Worm (Caenorhabditis elegans) whole organism, mixed stage, embryonic: ENCODE results near the gene lin-22.

ENCODE experiments used
- blmp-1 ChIP-seq: fragments of 150-350 bp; optimal IDR thresholded peaks from 2 replicates; lab custom pipeline; 2014; ENCODE audit warnings: missing biosample characterization, missing genetic modification characterization
- ceh-39 ChIP-seq: fragments of 150-350 bp; optimal IDR thresholded peaks from 2 replicates; lab custom pipeline; 2014; ENCODE audit warnings: missing biosample characterization, missing genetic modification characterization
- ceh-83 ChIP-seq: fragments of 200-800 bp; sonication (Bioruptor generic); optimal IDR thresholded peaks from 2 replicates; lab custom pipeline; 2018; ENCODE audit warnings: mild to moderate bottlenecking, missing genetic modification characterization, missing compliant biosample characterization
- ces-1 ChIP-seq: fragments of 150-350 bp; optimal IDR thresholded peaks from 2 replicates; lab custom pipeline; 2014; ENCODE audit warnings: missing biosample characterization, missing genetic modification reagents, missing genetic modification characterization
- elt-3 ChIP-seq: fragments of 150-350 bp; optimal IDR thresholded peaks from 2 replicates; lab custom pipeline; 2014; ENCODE audit warnings: missing biosample characterization, missing genetic modification characterization
- lin-13 ChIP-seq: fragments of 150-350 bp; optimal IDR thresholded peaks from 2 replicates; lab custom pipeline; 2014; ENCODE audit warnings: missing biosample characterization, missing genetic modification characterization
- nhr-12 ChIP-seq: fragments of 150-350 bp; optimal IDR thresholded peaks from 2 replicates; lab custom pipeline; 2014; ENCODE audit warnings: missing biosample characterization, missing genetic modification characterization
- nhr-237 ChIP-seq: fragments of 150-350 bp; optimal IDR thresholded peaks from 2 replicates; lab custom pipeline; 2014; ENCODE audit warnings: missing biosample characterization, missing genetic modification characterization
- pha-4 ChIP-seq: fragments of 150-350 bp; optimal IDR thresholded peaks from 2 replicates; lab custom pipeline; 2018; ENCODE audit warnings: missing biosample characterization, missing genetic modification reagents, missing genetic modification characterization
- snpc-4 ChIP-seq: fragments of 150-350 bp; optimal IDR thresholded peaks from 2 replicates; lab custom pipeline; 2014; ENCODE audit warnings: missing biosample characterization, missing genetic modification characterization
- sptf-1 ChIP-seq: sonication (generic microtip); optimal IDR thresholded peaks from 2 replicates; lab custom pipeline; 2017; ENCODE audit warnings: mild to moderate bottlenecking, missing genetic modification characterization, moderate library complexity, missing compliant biosample characterization
- tbx-8 ChIP-seq: fragments of 200-800 bp; sonication (Bioruptor generic); optimal IDR thresholded peaks from 2 replicates; lab custom pipeline; 2018; ENCODE audit warnings: mild to moderate bottlenecking, missing genetic modification characterization, moderate library complexity, missing compliant biosample characterization
- unc-62 ChIP-seq: fragments of 150-350 bp; optimal IDR thresholded peaks from 2 replicates; lab custom pipeline; 2014; ENCODE audit warnings: missing biosample characterization, missing genetic modification reagents, missing genetic modification characterization
- ztf-11 ChIP-seq: fragments of 150-350 bp; optimal IDR thresholded peaks from 2 replicates; lab custom pipeline; 2014; ENCODE audit warnings: missing biosample characterization, missing genetic modification characterization

DNA sequence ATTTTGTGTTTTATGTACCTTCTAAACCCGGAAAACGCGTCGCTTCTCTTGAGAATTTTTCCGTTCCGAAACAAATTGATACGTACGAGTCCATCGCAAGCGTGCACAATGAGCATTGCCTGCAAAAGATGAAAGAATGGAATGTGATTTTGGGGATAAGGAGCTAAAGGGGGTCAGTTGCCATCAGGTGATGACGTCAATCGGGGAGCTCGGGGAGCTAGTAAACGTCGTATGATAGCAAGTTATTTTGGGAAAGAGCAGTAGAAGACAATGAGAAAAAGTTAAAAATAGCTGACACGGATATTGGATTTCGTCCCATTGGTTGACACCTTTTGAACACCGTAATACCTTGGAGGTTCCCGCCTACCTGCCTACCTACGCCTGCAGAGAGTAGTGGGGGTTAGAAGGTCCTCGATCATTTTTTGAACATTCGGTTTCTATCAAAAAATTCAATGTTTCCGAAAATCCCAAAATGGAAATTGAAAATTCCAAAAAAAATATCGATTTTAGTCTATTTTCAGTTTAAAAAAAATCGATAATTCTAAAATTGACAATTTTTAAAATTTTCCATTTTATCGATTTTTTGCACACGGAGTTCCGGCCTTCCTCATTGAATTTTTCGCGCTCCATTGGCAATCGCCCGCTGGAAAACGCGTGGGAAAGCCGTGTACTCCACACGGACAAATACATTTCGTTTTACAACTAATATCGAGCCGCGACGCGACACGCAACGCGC, 6.5 kb downstream of the lin-22 start:
- TF ChIP-seq nhr-237 (no peak), ztf-11 (tag; lab: Kevin White, UChicago) (no peak), ces-1 (no peak), sptf-1 (no peak), snpc-4 (no peak), tbx-8 (GFP tag; lab: Kevin White, UChicago) (no peak), unc-62 (GFP tag; lab: Kevin White, UChicago) (no peak), nhr-12 (tag; lab: Kevin White, UChicago) (no peak), ceh-39 (no peak), blmp-1 (no peak), lin-13 (tag; lab: Kevin White, UChicago) (no peak), ceh-83 (GFP tag; lab: Kevin White, UChicago) (no peak), pha-4 (tag; lab: Kevin White, UChicago) (no peak), elt-3 (no peak)
